Worm (Caenorhabditis elegans) whole organism, L4 larva: ENCODE results near the gene Y55F3BR.1.

Source experiments
- F10B5.3 ChIP-seq: sonication (generic microtip); optimal IDR thresholded peaks from 2 replicates; lab custom pipeline; 2016; ENCODE audit warnings: mild to moderate bottlenecking, missing genetic modification characterization, missing compliant biosample characterization
- F26F4.8 ChIP-seq: fragments of 200-800 bp; sonication (Bioruptor generic); conservative IDR thresholded peaks from 2 replicates; pipeline ENCODE4 v1.3.6; 2022; ENCODE audit warnings: missing genetic modification characterization, missing compliant biosample characterization
- F37D6.2 ChIP-seq: sonication (generic microtip); optimal IDR thresholded peaks from 2 replicates; lab custom pipeline; 2016; ENCODE audit warnings: mild to moderate bottlenecking, missing genetic modification characterization, missing compliant biosample characterization
- F44E2.7 ChIP-seq: fragments of 200-800 bp; sonication (Bioruptor generic); IDR thresholded peaks from 2 replicates; pipeline ENCODE4 v2.1.2; 2022; ENCODE audit warnings: missing genetic modification characterization, missing compliant biosample characterization
- R02D3.7 ChIP-seq: fragments of 150-350 bp; sonication (generic microtip); optimal IDR thresholded peaks from 3 replicates; lab custom pipeline; 2014; ENCODE audit warnings: missing biosample characterization, missing genetic modification characterization
- Y48G9A.11 ChIP-seq: fragments of 200-800 bp; sonication (Bioruptor generic); IDR thresholded peaks from 2 replicates; pipeline ENCODE4 v1.3.6; 2022; ENCODE audit warnings: missing genetic modification reagents, missing genetic modification characterization, missing compliant biosample characterization
- Y5F2A.4 ChIP-seq: fragments of 200-800 bp; sonication (Bioruptor generic); optimal IDR thresholded peaks from 2 replicates; lab custom pipeline; 2018; ENCODE audit warnings: mild to moderate bottlenecking, missing genetic modification characterization, missing compliant biosample characterization
- Y75B8A.6 ChIP-seq: fragments of 200-800 bp; sonication (Bioruptor generic); IDR thresholded peaks from 2 replicates; pipeline ENCODE4 v1.3.6; 2022; ENCODE audit warnings: missing genetic modification reagents, missing genetic modification characterization, missing compliant biosample characterization
- aly-2 ChIP-seq: sonication (generic microtip); optimal IDR thresholded peaks from 2 replicates; lab custom pipeline; 2018; ENCODE audit warnings: missing biosample characterization, missing genetic modification characterization
- attf-4 ChIP-seq: sonication (generic microtip); optimal IDR thresholded peaks from 3 replicates; lab custom pipeline; 2017; ENCODE audit warnings: missing biosample characterization, missing genetic modification characterization
- ceh-20 ChIP-seq: fragments of 200-800 bp; sonication (Bioruptor generic); IDR thresholded peaks from 2 replicates; pipeline ENCODE4 v1.3.6; 2022; ENCODE audit warnings: missing genetic modification reagents, missing genetic modification characterization, missing compliant biosample characterization
- ceh-28 ChIP-seq: fragments of 150-350 bp; optimal IDR thresholded peaks from 2 replicates; lab custom pipeline; 2014; ENCODE audit warnings: missing biosample characterization, missing genetic modification reagents, missing genetic modification characterization
- ceh-62 ChIP-seq: sonication (generic microtip); optimal IDR thresholded peaks from 2 replicates; lab custom pipeline; 2017; ENCODE audit warnings: missing biosample characterization, missing genetic modification characterization
- ceh-82 ChIP-seq: sonication (generic microtip); optimal IDR thresholded peaks from 2 replicates; lab custom pipeline; 2017; ENCODE audit warnings: missing biosample characterization, missing genetic modification characterization
- ces-1 ChIP-seq: fragments of 150-350 bp; sonication (generic microtip); optimal IDR thresholded peaks from 4 replicates; lab custom pipeline; 2014; ENCODE audit warnings: missing biosample characterization, missing genetic modification reagents, missing genetic modification characterization
- ctbp-1 ChIP-seq: fragments of 200-800 bp; sonication (Bioruptor generic); IDR thresholded peaks from 2 replicates; pipeline ENCODE4 v1.3.6; 2022; ENCODE audit warnings: missing genetic modification reagents, missing genetic modification characterization, missing compliant biosample characterization
- daf-12 ChIP-seq: fragments of 150-350 bp; optimal IDR thresholded peaks from 2 replicates; lab custom pipeline; 2014; ENCODE audit warnings: missing biosample characterization, missing genetic modification reagents, missing genetic modification characterization
- daf-8 ChIP-seq: fragments of 200-800 bp; sonication (Bioruptor generic); IDR thresholded peaks from 2 replicates; pipeline ENCODE4 v1.3.6; 2022; ENCODE audit warnings: missing genetic modification characterization, missing compliant biosample characterization
- dmd-8 ChIP-seq: fragments of 200-800 bp; sonication (Bioruptor generic); IDR thresholded peaks from 2 replicates; pipeline ENCODE4 v1.3.6; 2022; ENCODE audit warnings: missing genetic modification characterization, missing compliant biosample characterization
- dmd-9 ChIP-seq: fragments of 200-800 bp; sonication (Bioruptor generic); IDR thresholded peaks from 2 replicates; pipeline ENCODE4 v1.3.6; 2022; ENCODE audit warnings: missing genetic modification reagents, missing genetic modification characterization, missing compliant biosample characterization
- dpl-1 ChIP-seq: fragments of 150-350 bp; optimal IDR thresholded peaks from 2 replicates; lab custom pipeline; 2014; ENCODE audit warnings: missing biosample characterization, missing genetic modification reagents, missing genetic modification characterization
- dve-1 ChIP-seq: sonication (generic microtip); optimal IDR thresholded peaks from 2 replicates; lab custom pipeline; 2017; ENCODE audit warnings: antibody characterized with exemption, mild to moderate bottlenecking, missing genetic modification characterization, missing compliant biosample characterization; ENCODE audit not compliant: insufficient read depth
- egl-43 ChIP-seq: fragments of 200-800 bp; sonication (Bioruptor generic); IDR thresholded peaks from 2 replicates; pipeline ENCODE4 v1.3.6; 2022; ENCODE audit warnings: missing genetic modification reagents, missing genetic modification characterization, missing compliant biosample characterization
- fos-1 ChIP-seq: fragments of 150-350 bp; optimal IDR thresholded peaks from 2 replicates; lab custom pipeline; 2014; ENCODE audit warnings: missing biosample characterization, missing genetic modification characterization
- gei-8 ChIP-seq: fragments of 200-800 bp; sonication (Bioruptor generic); optimal IDR thresholded peaks from 2 replicates; lab custom pipeline; 2018; ENCODE audit warnings: mild to moderate bottlenecking, missing genetic modification characterization, missing compliant biosample characterization
- hif-1 ChIP-seq, 2 experiments: sonication (generic microtip); optimal IDR thresholded peaks; 2 replicates each; lab custom pipeline; 2016 to 2017; ENCODE audit warnings: missing compliant biosample characterization in 2 of 2, missing genetic modification characterization in 2 of 2, missing genetic modification reagents in 2 of 2, missing genotype in 2 of 2, mild to moderate bottlenecking in 1 of 2
- hlh-30 ChIP-seq: sonication (generic microtip); optimal IDR thresholded peaks from 2 replicates; lab custom pipeline; 2017; ENCODE audit warnings: antibody characterized with exemption, mild to moderate bottlenecking, missing genetic modification characterization, missing compliant biosample characterization; ENCODE audit not compliant: insufficient read depth
- hmg-1.1 ChIP-seq: fragments of 200-800 bp; sonication (Bioruptor generic); IDR thresholded peaks from 2 replicates; pipeline ENCODE4 v1.3.6; 2022; ENCODE audit warnings: missing genetic modification reagents, missing genetic modification characterization, missing compliant biosample characterization
- jun-1 ChIP-seq: fragments of 150-350 bp; optimal IDR thresholded peaks from 2 replicates; lab custom pipeline; 2014; ENCODE audit warnings: missing biosample characterization, missing genetic modification reagents, missing genetic modification characterization
- lin-1 ChIP-seq: fragments of 200-800 bp; sonication (Bioruptor generic); IDR thresholded peaks from 2 replicates; pipeline ENCODE4 v1.3.6; 2022; ENCODE audit warnings: missing genetic modification reagents, missing genetic modification characterization, missing compliant biosample characterization
- lin-13 ChIP-seq: fragments of 150-350 bp; optimal IDR thresholded peaks from 2 replicates; lab custom pipeline; 2014; ENCODE audit warnings: missing biosample characterization, missing genetic modification reagents, missing genetic modification characterization
- lin-29 ChIP-seq: fragments of 200-800 bp; sonication (Bioruptor generic); IDR thresholded peaks from 2 replicates; pipeline ENCODE4 v1.3.6; 2022; ENCODE audit warnings: missing genetic modification reagents, missing genetic modification characterization, missing compliant biosample characterization
- lin-38 ChIP-seq: fragments of 200-800 bp; sonication (Bioruptor generic); IDR thresholded peaks from 2 replicates; pipeline ENCODE4 v1.3.6; 2022; ENCODE audit warnings: missing genetic modification reagents, missing genetic modification characterization, missing compliant biosample characterization
- lin-39 ChIP-seq: fragments of 150-350 bp; optimal IDR thresholded peaks from 2 replicates; lab custom pipeline; 2014; ENCODE audit warnings: missing biosample characterization, missing genetic modification reagents, missing genetic modification characterization
- lir-3 ChIP-seq: sonication (generic microtip); optimal IDR thresholded peaks from 2 replicates; lab custom pipeline; 2016; ENCODE audit warnings: mild to moderate bottlenecking, missing genetic modification characterization, missing compliant biosample characterization
- mdt-29 ChIP-seq: fragments of 200-800 bp; sonication (Bioruptor generic); IDR thresholded peaks from 2 replicates; pipeline ENCODE4 v1.3.6; 2022; ENCODE audit warnings: missing genetic modification reagents, missing genetic modification characterization, missing compliant biosample characterization
- mes-2 ChIP-seq: sonication (generic microtip); optimal IDR thresholded peaks from 2 replicates; lab custom pipeline; 2016; ENCODE audit warnings: missing genotype, mild to moderate bottlenecking, missing genetic modification characterization, missing compliant biosample characterization; ENCODE audit not compliant: poor library complexity, severe bottlenecking
- nhr-10 ChIP-seq: fragments of 150-350 bp; optimal IDR thresholded peaks from 2 replicates; lab custom pipeline; 2014; ENCODE audit warnings: missing biosample characterization, missing genetic modification characterization
- nhr-102 ChIP-seq: sonication (generic microtip); optimal IDR thresholded peaks from 2 replicates; lab custom pipeline; 2016; ENCODE audit warnings: mild to moderate bottlenecking, missing genetic modification characterization, moderate library complexity, missing compliant biosample characterization
- nhr-28 ChIP-seq: fragments of 150-350 bp; optimal IDR thresholded peaks from 2 replicates; lab custom pipeline; 2014; ENCODE audit warnings: missing biosample characterization, missing genetic modification characterization
- nhr-42 ChIP-seq: fragments of 200-800 bp; sonication (Bioruptor generic); IDR thresholded peaks from 2 replicates; pipeline ENCODE4 v1.3.6; 2022; ENCODE audit warnings: missing genetic modification characterization, missing compliant biosample characterization
- pqm-1 ChIP-seq: sonication (generic microtip); optimal IDR thresholded peaks from 2 replicates; lab custom pipeline; 2017; ENCODE audit warnings: missing biosample characterization, missing genetic modification characterization
- sdz-12 ChIP-seq: fragments of 200-800 bp; sonication (Bioruptor generic); optimal IDR thresholded peaks from 2 replicates; lab custom pipeline; 2018; ENCODE audit warnings: mild to moderate bottlenecking, missing genetic modification characterization, missing compliant biosample characterization
- snpc-1.2 ChIP-seq: fragments of 200-800 bp; sonication (Bioruptor generic); IDR thresholded peaks from 2 replicates; pipeline ENCODE4 v1.3.6; 2022; ENCODE audit warnings: missing genetic modification reagents, missing genetic modification characterization, missing compliant biosample characterization
- tra-1 ChIP-seq: fragments of 200-800 bp; sonication (Bioruptor generic); IDR thresholded peaks from 2 replicates; pipeline ENCODE4 v1.3.6; 2022; ENCODE audit warnings: missing genetic modification reagents, missing genetic modification characterization, missing compliant biosample characterization
- unc-130 ChIP-seq: sonication (generic microtip); optimal IDR thresholded peaks from 2 replicates; lab custom pipeline; 2016; ENCODE audit warnings: missing genetic modification reagents, missing genetic modification characterization, missing compliant biosample characterization
- unc-39 ChIP-seq: sonication (generic microtip); optimal IDR thresholded peaks from 2 replicates; lab custom pipeline; 2017; ENCODE audit warnings: missing biosample characterization, missing genetic modification characterization
- vab-7 ChIP-seq: fragments of 200-800 bp; sonication (Bioruptor generic); IDR thresholded peaks from 2 replicates; pipeline ENCODE4 v1.3.6; 2022; ENCODE audit warnings: missing genetic modification reagents, missing genetic modification characterization, missing compliant biosample characterization
- zag-1 ChIP-seq: fragments of 150-350 bp; optimal IDR thresholded peaks from 2 replicates; lab custom pipeline; 2014; ENCODE audit warnings: missing biosample characterization, missing genetic modification characterization
- zfp-2 ChIP-seq: sonication (generic microtip); optimal IDR thresholded peaks from 2 replicates; lab custom pipeline; 2016; ENCODE audit warnings: mild to moderate bottlenecking, missing genetic modification characterization, missing compliant biosample characterization
- ztf-11 ChIP-seq: fragments of 150-350 bp; optimal IDR thresholded peaks from 2 replicates; lab custom pipeline; 2014; ENCODE audit warnings: missing biosample characterization, missing genetic modification characterization

The Y55F3BR.1 gene

ce11 chrIV:866828-867270 is 7.7 kb upstream of the Y55F3BR.1 start (continued):
- TF ChIP-seq hlh-30 (tag; lab: Kevin White, UChicago) (peak; percentile 67), unc-130 (peak; percentile 95), ceh-62 (tag; lab: Kevin White, UChicago) (no peak), lin-38 (GFP tag; lab: Robert Waterston, UW) (peak; percentile 86), lir-3 (tag; lab: Kevin White, UChicago) (peak; percentile 29), Y5F2A.4 (GFP tag; lab: Kevin White, UChicago) (peak; percentile 36), dmd-8 (GFP tag; lab: Robert Waterston, UW) (0 out of 2 replicates have a peak, but pooled peaks have one; percentile 22), lin-29 (GFP tag; lab: Robert Waterston, UW) (no peak), hmg-1.1 (peak; percentile 79), lin-13 (peak; percentile 92), snpc-1.2 (GFP tag; lab: Robert Waterston, UW) (peak; percentile 82), ces-1 (GFP tag; lab: Kevin White, UChicago) (no peak), nhr-28 (tag; lab: Kevin White, UChicago) (peak; percentile 45), attf-4 (tag; lab: Kevin White, UChicago) (no peak), F37D6.2 (tag; lab: Kevin White, UChicago) (peak; percentile 23), fos-1 (no peak), mes-2 (tag; lab: Kevin White, UChicago) (peak; percentile 82), tra-1 (0 out of 2 replicates have a peak, but pooled peaks have one; percentile 38), daf-12 (tag; lab: Kevin White, UChicago) (no peak), sdz-12 (GFP tag; lab: Kevin White, UChicago) (no peak), mdt-29 (GFP tag; lab: Robert Waterston, UW) (peak; percentile 83), ceh-28 (tag; lab: Kevin White, UChicago) (no peak), nhr-102 (peak; percentile 80), daf-8 (GFP tag; lab: Robert Waterston, UW) (no peak), pqm-1 (peak; percentile 14), aly-2 (no peak), vab-7 (GFP tag; lab: Robert Waterston, UW) (peak; percentile 70), ceh-82 (tag; lab: Kevin White, UChicago) (peak; percentile 16), Y75B8A.6 (GFP tag; lab: Robert Waterston, UW) (peak; percentile 36; the same call in 1 of the 2 replicates), nhr-42 (GFP tag; lab: Robert Waterston, UW) (peak; percentile 59), lin-39 (tag; lab: Kevin White, UChicago) (no peak), F44E2.7 (no peak), gei-8 (GFP tag; lab: Kevin White, UChicago) (peak; percentile 46), jun-1 (peak; percentile 37), egl-43 (GFP tag; lab: Robert Waterston, UW) (peak; percentile 72), zfp-2 (no peak), nhr-10 (no peak), unc-39 (tag; lab: Kevin White, UChicago) (no peak), R02D3.7 (tag; lab: Kevin White, UChicago) (peak; percentile 24), lin-1 (GFP tag; lab: Robert Waterston, UW) (peak; percentile 50; the same call in 1 of the 2 replicates), hif-1 (tag; optimal IDR thresholded peaks at IDR 0.05; lab: Kevin White, UChicago) (peak in 1 of 2 experiments; percentile 42), F26F4.8 (GFP tag; lab: Robert Waterston, UW) (no peak), Y48G9A.11 (GFP tag; lab: Robert Waterston, UW) (peak; percentile 87), ceh-20 (GFP tag; lab: Robert Waterston, UW) (0 out of 2 replicates have a peak, but pooled peaks have one; percentile 23), dmd-9 (GFP tag; lab: Robert Waterston, UW) (0 out of 2 replicates have a peak, but pooled peaks have one; percentile 7), ztf-11 (tag; lab: Kevin White, UChicago) (no peak), dpl-1 (GFP tag; lab: Kevin White, UChicago) (peak; percentile 71), ctbp-1 (GFP tag; lab: Robert Waterston, UW) (peak; percentile 73), zag-1 (tag; lab: Kevin White, UChicago) (no peak), F10B5.3 (tag; lab: Kevin White, UChicago) (peak; percentile 39), dve-1 (tag; lab: Kevin White, UChicago) (peak; percentile 94)
